Worm (Caenorhabditis elegans) whole organism, L1 larva: ENCODE results near the gene ilys-4.

Experiments
- ama-1 ChIP-seq: fragments of 150-350 bp; optimal IDR thresholded peaks from 2 replicates; lab custom pipeline; 2014
- irx-1 ChIP-seq: sonication (generic microtip); optimal IDR thresholded peaks from 2 replicates; lab custom pipeline; 2016; ENCODE audit warnings: missing genetic modification characterization, missing compliant biosample characterization
- lin-13 ChIP-seq: fragments of 150-350 bp; optimal IDR thresholded peaks from 2 replicates; lab custom pipeline; 2014; ENCODE audit warnings: missing biosample characterization, missing genetic modification reagents, missing genetic modification characterization
- unc-98 ChIP-seq: fragments of 200-800 bp; sonication (Bioruptor generic); IDR thresholded peaks from 2 replicates; pipeline ENCODE4 v1.3.6; 2022; ENCODE audit warnings: missing genetic modification characterization, missing compliant biosample characterization

- TF ChIP-seq ama-1 (lab: Kevin White, UChicago): no peak
- no peak for TF ChIP-seq irx-1 (tag; lab: Kevin White, UChicago)
- no peak for TF ChIP-seq unc-98 (GFP tag; lab: Robert Waterston, UW)
- TF ChIP-seq lin-13 (GFP tag; lab: Kevin White, UChicago): no peak
Observed at ce11 chrIV:7903359-7903758, 6.0 kb upstream of the ilys-4 start, which contains the start of gene C49H3.6.
